Fruit fly (Drosophila melanogaster) whole organism, embryonic: Measurements from ENCODE around the gene Psn.

Experiments used
- Bdp1 ChIP-seq: fragments of 200-800 bp; sonication (Bioruptor generic); optimal IDR thresholded peaks from 3 replicates; lab custom pipeline; 2016; ENCODE audit warnings: missing biosample characterization, missing genetic modification characterization
- CG11456 ChIP-seq: fragments of 200-800 bp; sonication (Bioruptor generic); IDR thresholded peaks from 3 replicates; pipeline ENCODE4 v1.3.6; 2022; ENCODE audit warnings: missing biosample characterization, missing genetic modification characterization
- CG18764 ChIP-seq: fragments of 200-800 bp; sonication (Bioruptor generic); optimal IDR thresholded peaks from 3 replicates; lab custom pipeline; 2016; ENCODE audit warnings: missing biosample characterization, missing genetic modification characterization
- CG6683 ChIP-seq: fragments of 200-800 bp; sonication (Bioruptor generic); optimal IDR thresholded peaks from 2 replicates; lab custom pipeline; 2017; ENCODE audit warnings: missing biosample characterization, mild to moderate bottlenecking, missing genetic modification characterization, missing genetic modification reagents
- Oli ChIP-seq: fragments of 200-800 bp; sonication (Bioruptor generic); optimal IDR thresholded peaks from 2 replicates; lab custom pipeline; 2018; ENCODE audit warnings: missing biosample characterization, mild to moderate bottlenecking, missing genetic modification characterization, moderate library complexity
- ara ChIP-seq: fragments of 200-800 bp; sonication (Bioruptor generic); IDR thresholded peaks from 2 replicates; pipeline ENCODE4 v1.3.6; 2022; ENCODE audit warnings: missing biosample characterization, missing genetic modification characterization
- az2 ChIP-seq: fragments of 200-800 bp; sonication (Bioruptor generic); optimal IDR thresholded peaks from 3 replicates; lab custom pipeline; 2016; ENCODE audit warnings: missing biosample characterization, missing genetic modification characterization

DNA sequence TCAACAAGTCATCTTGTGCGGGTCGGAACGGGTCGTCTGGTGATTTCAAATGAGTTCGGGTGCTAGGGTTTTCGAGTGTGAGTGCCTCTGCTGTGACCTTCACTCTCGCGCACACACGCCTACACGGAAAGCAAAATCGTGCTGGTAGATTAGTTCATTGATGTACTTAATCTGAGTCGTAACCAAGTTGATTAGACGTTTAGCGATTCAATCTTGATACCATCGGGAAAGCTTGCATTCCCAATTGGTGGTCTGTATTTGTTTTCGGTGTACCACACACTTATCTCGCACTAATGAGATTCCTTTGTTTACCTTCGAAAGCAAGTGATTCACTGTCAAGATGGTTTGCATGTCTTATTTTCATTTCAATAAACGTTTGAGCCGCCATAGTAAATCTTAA, 43.3 kb upstream of the Psn start:
- TF ChIP-seq Bdp1 (GFP tag; lab: Kevin White, UChicago), result no peak
- no peak for TF ChIP-seq ara (GFP tag; lab: Robert Waterston, UW)
- TF ChIP-seq Oli, result peak; percentile 30
- no peak for TF ChIP-seq CG6683 (GFP tag; lab: Kevin White, UChicago)
- TF ChIP-seq CG18764 (GFP tag; lab: Kevin White, UChicago), result no peak
- TF ChIP-seq az2 (GFP tag; lab: Kevin White, UChicago), result peak; percentile 24
- TF ChIP-seq CG11456 (GFP tag; lab: Robert Waterston, UW), result peak; percentile 60; the same call in 1 of the 3 replicates
